Fruit fly (Drosophila melanogaster) whole organism: ENCODE measurements around the gene ppk14.

Experiments used
- CG8478 ChIP-seq: fragments of >200 bp; optimal IDR thresholded peaks from 2 replicates; lab custom pipeline; 2018; ENCODE audit warnings: inconsistent platforms
- Dll ChIP-seq: fragments of >200 bp; optimal IDR thresholded peaks from 2 replicates; lab custom pipeline; 2017
- EcR ChIP-seq, 2 experiments: fragments of >200 bp; optimal IDR thresholded peaks; 2 replicates each; lab custom pipeline; 2017; ENCODE audit warnings: missing biosample characterization in 2 of 2, missing genetic modification characterization in 2 of 2, missing genetic modification reagents in 2 of 2
- pan ChIP-seq: fragments of >200 bp; optimal IDR thresholded peaks from 2 replicates; lab custom pipeline; 2017
- psq ChIP-seq: fragments of >200 bp; optimal IDR thresholded peaks from 2 replicates; lab custom pipeline; 2017
- usp ChIP-seq: fragments of >200 bp; optimal IDR thresholded peaks from 2 replicates; lab custom pipeline; 2017; ENCODE audit warnings: missing biosample characterization, missing genetic modification characterization, mixed read lengths

dm6 chr2L:6306895-6307294 is 47.9 kb upstream of the ppk14 start:
- no peak for TF ChIP-seq usp
- no peak for TF ChIP-seq pan
- no peak for TF ChIP-seq psq (lab: Kevin White, UChicago)
- no peak for TF ChIP-seq CG8478 (lab: Kevin White, UChicago)
- TF ChIP-seq EcR (GFP tag; optimal IDR thresholded peaks at IDR 0.05; lab: Kevin White, UChicago) = no peak
- TF ChIP-seq Dll (lab: Kevin White, UChicago) = no peak
